Fruit fly (Drosophila melanogaster) whole organism: ENCODE data around the gene Exo84.
A peak's percentile ranks its signal among the peaks of the same experiment; 100 is the strongest.

Experiments
- CG8478 ChIP-seq: fragments of >200 bp; optimal IDR thresholded peaks from 2 replicates; lab custom pipeline; 2018; ENCODE audit warnings: inconsistent platforms
- Dll ChIP-seq: fragments of >200 bp; optimal IDR thresholded peaks from 2 replicates; lab custom pipeline; 2017
- EcR ChIP-seq, 2 experiments: fragments of >200 bp; optimal IDR thresholded peaks; 2 replicates each; lab custom pipeline; 2017; ENCODE audit warnings: missing biosample characterization in 2 of 2, missing genetic modification characterization in 2 of 2, missing genetic modification reagents in 2 of 2
- pan ChIP-seq: fragments of >200 bp; optimal IDR thresholded peaks from 2 replicates; lab custom pipeline; 2017
- psq ChIP-seq: fragments of >200 bp; optimal IDR thresholded peaks from 2 replicates; lab custom pipeline; 2017
- usp ChIP-seq: fragments of >200 bp; optimal IDR thresholded peaks from 2 replicates; lab custom pipeline; 2017; ENCODE audit warnings: missing biosample characterization, missing genetic modification characterization, mixed read lengths

Gene Exo84

dm6 chr3R:26056381-26056780 lies 4.3 kb upstream of the Exo84 start, which contains the start of the genes Sld5 and CG14543:
Gene Sld5, minus strand, starts transcription at chr3R:26056547.
Gene CG14543, plus strand, starts transcription at chr3R:26056630.
- no peak for TF ChIP-seq EcR (GFP tag; optimal IDR thresholded peaks at IDR 0.05; lab: Kevin White, UChicago)
- no peak for TF ChIP-seq psq (lab: Kevin White, UChicago)
- TF ChIP-seq Dll (lab: Kevin White, UChicago): no peak
- TF ChIP-seq pan: no peak

DNA sequence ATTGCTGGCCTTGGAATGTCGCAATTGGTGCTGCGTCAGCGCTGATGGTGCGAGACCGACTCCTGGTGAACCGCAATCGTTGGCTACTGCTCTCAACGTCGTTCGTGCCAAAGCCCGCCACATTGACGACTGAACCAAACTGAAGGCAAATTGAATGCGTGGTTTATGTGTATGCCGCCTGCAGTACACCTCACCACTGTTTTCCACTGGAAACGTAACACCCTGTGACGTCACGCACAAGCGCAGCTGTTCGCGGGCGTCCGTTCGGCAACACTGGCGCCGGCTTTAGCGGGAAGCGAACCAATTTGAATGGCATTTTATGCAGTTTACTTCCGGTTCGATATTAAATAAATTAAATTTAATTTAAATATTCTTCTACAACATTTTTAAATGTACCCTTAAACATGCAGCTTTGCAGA lies 3.2 kb upstream of the Exo84 start, which contains the start of gene Cmpk:
Gene Cmpk (minus strand): TSS at position 225 of the 419 bp plus-strand sequence.
- TF ChIP-seq pan (no peak), Dll (lab: Kevin White, UChicago) (no peak), CG8478 (lab: Kevin White, UChicago) (no peak), psq (lab: Kevin White, UChicago) (no peak), EcR (GFP tag; optimal IDR thresholded peaks at IDR 0.05; lab: Kevin White, UChicago) (no peak), usp (GFP tag; lab: Kevin White, UChicago) (no peak)

DNA sequence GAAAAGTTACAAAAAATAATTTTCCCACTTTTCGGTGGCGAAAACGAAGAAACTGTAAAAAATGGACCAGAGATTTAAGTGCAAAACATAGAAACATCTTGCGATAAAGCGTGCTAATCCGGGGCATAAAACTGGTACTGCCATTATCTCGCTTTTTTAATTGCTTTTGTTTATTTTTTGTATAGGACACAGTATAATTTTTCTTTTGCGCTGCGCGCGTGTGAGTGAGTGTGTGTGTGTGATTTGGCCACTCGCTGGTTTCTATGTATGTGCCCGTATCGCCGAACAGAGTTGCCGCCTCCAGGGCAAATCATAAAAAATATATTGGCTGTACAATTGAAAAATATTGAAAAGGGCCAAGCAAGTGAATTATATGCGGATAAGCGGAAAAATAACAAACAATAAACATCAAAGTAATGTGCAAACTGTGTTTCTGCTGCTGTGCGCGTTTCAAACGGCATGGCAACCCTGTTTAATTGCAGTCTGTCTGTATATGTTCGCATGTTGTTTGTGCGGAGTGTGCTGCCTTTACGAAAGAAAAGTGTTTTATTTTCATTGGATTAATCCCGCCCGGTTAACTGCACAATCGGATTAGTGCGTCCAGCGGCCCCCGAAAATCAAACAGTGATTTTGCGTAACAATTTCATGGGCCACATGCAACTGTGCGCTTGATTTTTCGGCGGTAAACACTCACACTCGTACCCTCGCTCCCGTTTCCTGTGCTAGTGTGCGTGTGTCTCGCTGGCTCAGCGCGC lies 9.7 kb downstream of the Exo84 start:
- TF ChIP-seq psq (lab: Kevin White, UChicago) (no peak), CG8478 (lab: Kevin White, UChicago) (peak; percentile 69)

DNA sequence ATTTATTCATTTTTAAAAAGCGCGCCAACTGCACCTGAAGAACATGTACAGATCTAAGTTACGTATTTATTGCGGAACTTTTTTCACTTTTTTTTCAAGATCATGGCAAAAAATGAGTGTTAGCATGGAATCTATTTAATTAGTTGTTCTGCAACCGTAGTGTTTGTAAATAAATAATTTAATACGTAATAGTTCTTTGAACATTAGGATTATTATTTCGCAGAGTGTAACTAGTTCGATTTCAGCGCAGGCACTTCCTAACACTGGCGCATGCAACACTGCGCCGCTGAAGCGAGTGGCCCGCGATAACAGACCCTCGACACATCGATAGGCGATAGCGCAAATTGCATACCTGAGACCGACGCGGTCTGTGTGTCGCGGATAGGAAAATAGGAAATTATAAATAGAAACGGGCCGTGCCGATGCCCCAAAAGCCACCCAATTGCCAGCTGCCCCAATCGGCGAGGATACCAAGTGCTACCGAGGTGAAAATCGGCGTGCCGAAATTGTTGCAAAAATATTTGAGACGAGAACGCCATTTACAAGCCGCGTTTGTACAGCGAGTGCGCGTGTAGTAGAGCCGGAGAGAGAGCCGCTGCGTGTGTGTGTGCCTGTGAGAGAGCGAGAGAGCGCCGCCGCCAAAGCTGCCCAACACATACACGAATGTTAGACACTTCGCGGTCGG lies 10.5 kb downstream of the Exo84 start, which contains the start of gene gro:
Gene gro (plus strand): TSS at position 320 of the 685 bp plus-strand sequence.
- TF ChIP-seq pan: no peak
- TF ChIP-seq psq (lab: Kevin White, UChicago): no peak
- TF ChIP-seq CG8478 (lab: Kevin White, UChicago): no peak
- peak; percentile 78 for TF ChIP-seq Dll (lab: Kevin White, UChicago)
- TF ChIP-seq EcR (GFP tag; optimal IDR thresholded peaks at IDR 0.05; lab: Kevin White, UChicago): no peak

DNA sequence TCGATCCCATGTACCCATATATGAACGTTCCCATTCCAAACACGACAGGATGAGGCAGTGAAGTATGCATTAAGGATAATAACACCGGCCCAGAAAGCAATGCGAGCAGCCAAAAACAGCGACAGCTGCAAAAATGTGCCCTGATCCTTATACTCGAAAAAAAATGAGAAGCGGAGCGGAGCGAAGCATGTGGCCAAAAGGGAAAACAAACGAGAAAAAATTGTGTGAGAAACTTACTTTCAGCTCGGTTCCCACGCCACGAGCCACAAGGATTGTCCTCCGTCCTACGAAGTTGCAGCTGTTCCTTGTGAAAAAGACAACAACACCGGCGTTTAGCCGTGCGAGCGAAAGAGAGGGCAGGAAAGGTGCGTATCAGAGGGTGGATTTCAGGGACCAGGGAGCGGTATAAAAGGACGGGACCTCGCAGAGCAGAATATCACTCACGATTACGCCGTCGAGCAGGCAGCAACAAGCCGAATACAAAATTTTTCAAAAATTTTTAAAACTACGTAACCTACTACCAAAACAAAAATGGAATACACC lies 12.2 kb downstream of the Exo84 start:
- no peak for TF ChIP-seq usp (GFP tag; lab: Kevin White, UChicago)
- no peak for TF ChIP-seq Dll (lab: Kevin White, UChicago)
- no peak for TF ChIP-seq pan
- no peak for TF ChIP-seq psq (lab: Kevin White, UChicago)
- no peak for TF ChIP-seq EcR (GFP tag; optimal IDR thresholded peaks at IDR 0.05; lab: Kevin White, UChicago)
- TF ChIP-seq CG8478 (lab: Kevin White, UChicago): no peak

dm6 chr3R:26037899-26038298 lies 14.2 kb downstream of the Exo84 start:
- no peak for TF ChIP-seq Dll (lab: Kevin White, UChicago)
- TF ChIP-seq usp (GFP tag; lab: Kevin White, UChicago): no peak
- no peak for TF ChIP-seq CG8478 (lab: Kevin White, UChicago)
- no peak for TF ChIP-seq psq (lab: Kevin White, UChicago)
- no peak for TF ChIP-seq pan
- TF ChIP-seq EcR (GFP tag; optimal IDR thresholded peaks at IDR 0.05; lab: Kevin White, UChicago): no peak

- TF ChIP-seq CG8478 (lab: Kevin White, UChicago) (no peak), Dll (lab: Kevin White, UChicago) (peak; percentile 65)
These were observed 15.6 kb downstream of the Exo84 start for dm6 chr3R:26036153-26037144.

DNA sequence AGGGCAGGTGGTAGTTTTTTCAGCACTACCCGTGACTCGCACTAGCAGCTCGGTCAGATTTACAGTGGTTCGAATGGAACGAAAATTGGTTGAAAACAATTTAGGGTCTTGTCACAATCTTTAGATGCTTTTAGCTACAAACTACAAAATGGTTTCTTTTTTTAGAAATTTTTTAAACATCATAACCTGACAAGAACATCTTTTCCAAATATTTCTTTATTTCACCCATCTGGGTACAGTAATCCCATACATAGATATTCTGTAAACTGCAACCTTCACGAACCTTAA lies 16.7 kb downstream of the Exo84 start:
- TF ChIP-seq CG8478 (lab: Kevin White, UChicago) (no peak), Dll (lab: Kevin White, UChicago) (no peak), usp (GFP tag; lab: Kevin White, UChicago) (no peak), pan (no peak), EcR (GFP tag; optimal IDR thresholded peaks at IDR 0.05; lab: Kevin White, UChicago) (no peak), psq (lab: Kevin White, UChicago) (no peak)

- TF ChIP-seq usp (GFP tag; lab: Kevin White, UChicago) (no peak), psq (lab: Kevin White, UChicago) (no peak), EcR (GFP tag; optimal IDR thresholded peaks at IDR 0.05; lab: Kevin White, UChicago) (no peak), pan (no peak), Dll (lab: Kevin White, UChicago) (no peak), CG8478 (lab: Kevin White, UChicago) (no peak)
These were observed 17.3 kb downstream of the Exo84 start for dm6 chr3R:26034643-26035368.

DNA sequence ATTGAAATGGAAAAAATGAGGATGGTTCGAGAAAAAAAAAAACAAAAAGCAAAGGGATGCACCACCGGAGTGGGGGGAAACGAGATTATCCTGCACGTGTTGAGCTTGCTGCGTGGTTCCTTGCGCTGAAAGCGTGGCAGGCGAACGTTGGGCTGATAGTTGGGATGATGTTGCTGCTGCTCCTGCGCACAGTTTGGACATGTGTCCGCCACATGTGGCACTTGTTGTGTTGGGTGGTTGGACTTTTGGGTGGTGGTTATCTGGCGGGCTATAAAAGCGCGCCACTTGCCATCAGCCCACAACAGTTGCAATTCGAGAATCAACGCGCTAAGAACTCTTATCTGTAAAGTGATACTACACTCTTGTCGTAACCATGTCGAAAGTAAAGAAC lies 19.5 kb downstream of the Exo84 start:
- TF ChIP-seq CG8478 (lab: Kevin White, UChicago) (no peak), psq (lab: Kevin White, UChicago) (no peak), usp (GFP tag; lab: Kevin White, UChicago) (no peak), pan (no peak), Dll (lab: Kevin White, UChicago) (no peak), EcR (GFP tag; optimal IDR thresholded peaks at IDR 0.05; lab: Kevin White, UChicago) (no peak)
